Worm (Caenorhabditis elegans) whole organism, mixed stage, embryonic: Measurements from ENCODE around the gene oac-4.

Experiments used
- M03D4.4 ChIP-seq: sonication (generic microtip); optimal IDR thresholded peaks from 2 replicates; lab custom pipeline; 2017; ENCODE audit warnings: mild to moderate bottlenecking, missing genetic modification characterization, missing compliant biosample characterization
- bed-3 ChIP-seq: fragments of 200-800 bp; sonication (Bioruptor generic); optimal IDR thresholded peaks from 3 replicates; lab custom pipeline; 2018; ENCODE audit warnings: mild to moderate bottlenecking, missing genetic modification characterization, moderate library complexity, missing compliant biosample characterization
- blmp-1 ChIP-seq: fragments of 150-350 bp; optimal IDR thresholded peaks from 2 replicates; lab custom pipeline; 2014; ENCODE audit warnings: missing biosample characterization, missing genetic modification characterization
- ceh-39 ChIP-seq: fragments of 150-350 bp; optimal IDR thresholded peaks from 2 replicates; lab custom pipeline; 2014; ENCODE audit warnings: missing biosample characterization, missing genetic modification characterization
- ceh-83 ChIP-seq: fragments of 200-800 bp; sonication (Bioruptor generic); optimal IDR thresholded peaks from 2 replicates; lab custom pipeline; 2018; ENCODE audit warnings: mild to moderate bottlenecking, missing genetic modification characterization, missing compliant biosample characterization
- ces-1 ChIP-seq: fragments of 150-350 bp; optimal IDR thresholded peaks from 2 replicates; lab custom pipeline; 2014; ENCODE audit warnings: missing biosample characterization, missing genetic modification reagents, missing genetic modification characterization
- cnd-1 ChIP-seq: fragments of 200-800 bp; sonication (Bioruptor generic); optimal IDR thresholded peaks from 2 replicates; lab custom pipeline; 2018; ENCODE audit warnings: mild to moderate bottlenecking, missing genetic modification characterization, missing compliant biosample characterization
- elt-1 ChIP-seq: sonication (generic microtip); optimal IDR thresholded peaks from 2 replicates; lab custom pipeline; 2017; ENCODE audit warnings: missing genetic modification characterization, mild to moderate bottlenecking, missing compliant biosample characterization, antibody characterized with exemption, moderate library complexity, borderline replicate concordance; ENCODE audit not compliant: insufficient read depth
- elt-3 ChIP-seq: fragments of 150-350 bp; optimal IDR thresholded peaks from 2 replicates; lab custom pipeline; 2014; ENCODE audit warnings: missing biosample characterization, missing genetic modification characterization
- flh-1 ChIP-seq: fragments of 200-800 bp; sonication (Bioruptor generic); optimal IDR thresholded peaks from 2 replicates; lab custom pipeline; 2018; ENCODE audit warnings: mild to moderate bottlenecking, missing genetic modification characterization, moderate library complexity, missing compliant biosample characterization
- ham-2 ChIP-seq: fragments of 200-800 bp; sonication (Bioruptor generic); optimal IDR thresholded peaks from 2 replicates; lab custom pipeline; 2018; ENCODE audit warnings: mild to moderate bottlenecking, missing genetic modification characterization, missing compliant biosample characterization
- lin-13 ChIP-seq: fragments of 150-350 bp; optimal IDR thresholded peaks from 2 replicates; lab custom pipeline; 2014; ENCODE audit warnings: missing biosample characterization, missing genetic modification characterization
- lin-32 ChIP-seq: fragments of 200-800 bp; sonication (Bioruptor generic); optimal IDR thresholded peaks from 2 replicates; lab custom pipeline; 2018; ENCODE audit warnings: mild to moderate bottlenecking, missing genetic modification characterization, missing compliant biosample characterization
- lsy-2 ChIP-seq: fragments of 150-350 bp; optimal IDR thresholded peaks from 2 replicates; lab custom pipeline; 2014; ENCODE audit warnings: missing biosample characterization, missing genetic modification characterization
- mab-5 ChIP-seq: fragments of 150-350 bp; optimal IDR thresholded peaks from 2 replicates; lab custom pipeline; 2014; ENCODE audit warnings: missing biosample characterization, missing genetic modification characterization
- mep-1 ChIP-seq: fragments of 150-350 bp; optimal IDR thresholded peaks from 2 replicates; lab custom pipeline; 2017; ENCODE audit warnings: missing biosample characterization, missing genetic modification reagents, missing genetic modification characterization, inconsistent platforms
- mls-2 ChIP-seq: sonication (generic microtip); optimal IDR thresholded peaks from 2 replicates; lab custom pipeline; 2016; ENCODE audit warnings: mild to moderate bottlenecking, missing genetic modification characterization, moderate library complexity, missing compliant biosample characterization
- nhr-12 ChIP-seq: fragments of 150-350 bp; optimal IDR thresholded peaks from 2 replicates; lab custom pipeline; 2014; ENCODE audit warnings: missing biosample characterization, missing genetic modification characterization
- nhr-2 ChIP-seq: fragments of 150-350 bp; optimal IDR thresholded peaks from 2 replicates; lab custom pipeline; 2014; ENCODE audit warnings: missing biosample characterization, missing genetic modification characterization
- nhr-237 ChIP-seq: fragments of 150-350 bp; optimal IDR thresholded peaks from 2 replicates; lab custom pipeline; 2014; ENCODE audit warnings: missing biosample characterization, missing genetic modification characterization
- nhr-28 ChIP-seq: fragments of 150-350 bp; optimal IDR thresholded peaks from 2 replicates; lab custom pipeline; 2014; ENCODE audit warnings: missing biosample characterization, missing genetic modification characterization
- nhr-76 ChIP-seq: sonication (generic microtip); optimal IDR thresholded peaks from 2 replicates; lab custom pipeline; 2017; ENCODE audit warnings: missing biosample characterization, missing genetic modification characterization
- pha-4 ChIP-seq: fragments of 150-350 bp; optimal IDR thresholded peaks from 2 replicates; lab custom pipeline; 2018; ENCODE audit warnings: missing biosample characterization, missing genetic modification reagents, missing genetic modification characterization
- sem-2 ChIP-seq: fragments of 200-800 bp; sonication (Bioruptor generic); optimal IDR thresholded peaks from 2 replicates; lab custom pipeline; 2018; ENCODE audit warnings: mild to moderate bottlenecking, missing genetic modification characterization, missing compliant biosample characterization
- snpc-4 ChIP-seq: fragments of 150-350 bp; optimal IDR thresholded peaks from 2 replicates; lab custom pipeline; 2014; ENCODE audit warnings: missing biosample characterization, missing genetic modification characterization
- sptf-1 ChIP-seq: sonication (generic microtip); optimal IDR thresholded peaks from 2 replicates; lab custom pipeline; 2017; ENCODE audit warnings: mild to moderate bottlenecking, missing genetic modification characterization, moderate library complexity, missing compliant biosample characterization
- unc-39 ChIP-seq: fragments of 150-350 bp; optimal IDR thresholded peaks from 2 replicates; lab custom pipeline; 2014; ENCODE audit warnings: missing biosample characterization, missing genetic modification characterization
- unc-62 ChIP-seq: fragments of 150-350 bp; optimal IDR thresholded peaks from 2 replicates; lab custom pipeline; 2014; ENCODE audit warnings: missing biosample characterization, missing genetic modification reagents, missing genetic modification characterization
- zip-8 ChIP-seq: fragments of 150-350 bp; optimal IDR thresholded peaks from 2 replicates; lab custom pipeline; 2014; ENCODE audit warnings: missing biosample characterization, missing genetic modification characterization
- ztf-11 ChIP-seq: fragments of 150-350 bp; optimal IDR thresholded peaks from 2 replicates; lab custom pipeline; 2014; ENCODE audit warnings: missing biosample characterization, missing genetic modification characterization

The oac-4 gene

DNA sequence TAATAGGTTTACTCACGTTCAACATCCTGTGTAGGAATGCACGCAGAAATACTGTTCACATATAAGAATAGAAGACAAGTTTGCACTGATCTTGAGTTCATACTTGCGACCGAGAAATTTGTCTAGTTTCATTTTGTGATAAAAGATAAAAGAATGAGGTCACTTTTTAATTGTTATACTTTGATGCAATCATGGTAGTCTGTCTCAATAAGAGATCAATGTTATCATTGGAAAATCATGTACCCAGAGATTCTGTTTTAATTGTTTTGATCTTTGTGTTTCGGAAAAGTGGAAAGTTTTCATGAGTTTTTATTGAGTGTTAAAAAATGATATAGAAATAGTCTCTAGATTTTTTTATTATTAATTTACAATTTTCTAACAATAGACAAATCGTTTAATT lies 3.4 kb downstream of the oac-4 start, which contains the start of gene F54D10.9:
Gene F54D10.9, minus strand, starts transcription at position 101 of the 400 bp plus-strand sequence.
- TF ChIP-seq lsy-2 (tag; lab: Kevin White, UChicago) (no peak), nhr-28 (tag; lab: Kevin White, UChicago) (no peak), mep-1 (tag; lab: Kevin White, UChicago) (no peak), elt-1 (tag; lab: Kevin White, UChicago) (no peak), ceh-83 (GFP tag; lab: Kevin White, UChicago) (no peak), nhr-12 (tag; lab: Kevin White, UChicago) (no peak), ham-2 (GFP tag; lab: Kevin White, UChicago) (no peak), mls-2 (tag; lab: Kevin White, UChicago) (no peak), pha-4 (tag; lab: Kevin White, UChicago) (no peak), nhr-76 (no peak), blmp-1 (tag; lab: Kevin White, UChicago) (no peak), unc-62 (GFP tag; lab: Kevin White, UChicago) (no peak), sem-2 (GFP tag; lab: Kevin White, UChicago) (no peak), nhr-237 (tag; lab: Kevin White, UChicago) (no peak), lin-32 (GFP tag; lab: Kevin White, UChicago) (no peak), ceh-39 (tag; lab: Kevin White, UChicago) (no peak), elt-3 (tag; lab: Kevin White, UChicago) (no peak), ces-1 (GFP tag; lab: Kevin White, UChicago) (no peak), flh-1 (GFP tag; lab: Kevin White, UChicago) (no peak)

- no peak for TF ChIP-seq nhr-76
- TF ChIP-seq nhr-12 (tag; lab: Kevin White, UChicago) = no peak
- no peak for TF ChIP-seq blmp-1 (tag; lab: Kevin White, UChicago)
- no peak for TF ChIP-seq ztf-11
- TF ChIP-seq ceh-83 (GFP tag; lab: Kevin White, UChicago) = no peak
- no peak for TF ChIP-seq elt-1 (tag; lab: Kevin White, UChicago)
- no peak for TF ChIP-seq lsy-2 (tag; lab: Kevin White, UChicago)
- TF ChIP-seq ham-2 (GFP tag; lab: Kevin White, UChicago) = no peak
- TF ChIP-seq mep-1 (tag; lab: Kevin White, UChicago) = no peak
- no peak for TF ChIP-seq elt-3 (tag; lab: Kevin White, UChicago)
- no peak for TF ChIP-seq cnd-1 (tag; lab: Kevin White, UChicago)
- TF ChIP-seq lin-13 (tag; lab: Kevin White, UChicago) = no peak
- TF ChIP-seq M03D4.4 (tag; lab: Kevin White, UChicago) = no peak
- no peak for TF ChIP-seq ceh-39 (tag; lab: Kevin White, UChicago)
- no peak for TF ChIP-seq nhr-28 (tag; lab: Kevin White, UChicago)
- TF ChIP-seq mls-2 (tag; lab: Kevin White, UChicago) = no peak
- TF ChIP-seq snpc-4 (tag; lab: Kevin White, UChicago) = no peak
Observed at ce11 chrII:3829623-3830022, 6.2 kb downstream of the oac-4 start.

DNA sequence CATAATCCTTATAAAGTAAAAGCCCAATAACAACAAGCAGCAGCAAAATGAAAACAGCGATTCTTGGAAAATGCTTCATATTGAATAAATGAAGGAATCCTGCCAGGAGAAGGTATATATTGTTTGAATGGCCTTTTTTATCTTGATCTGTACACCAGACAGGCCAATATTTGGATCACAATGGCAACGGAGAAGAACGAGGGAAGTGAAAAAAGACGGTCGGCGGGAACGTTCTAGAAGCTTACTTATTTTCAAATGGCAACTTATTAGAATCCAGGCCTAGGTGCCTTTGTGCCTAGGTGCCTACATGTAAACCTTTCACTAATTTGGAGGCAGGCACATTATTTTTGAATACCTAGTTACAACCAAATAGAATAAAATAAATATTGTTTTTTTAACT lies 8.0 kb downstream of the oac-4 start, which contains the start of gene F54D10.8:
Gene F54D10.8, minus strand, starts transcription at position 101 of the 400 bp plus-strand sequence.
- TF ChIP-seq nhr-2 (tag; lab: Kevin White, UChicago) = no peak
- TF ChIP-seq lin-13 (tag; lab: Kevin White, UChicago) = no peak
- TF ChIP-seq sem-2 (GFP tag; lab: Kevin White, UChicago) = no peak
- TF ChIP-seq mls-2 (tag; lab: Kevin White, UChicago) = no peak
- no peak for TF ChIP-seq flh-1 (GFP tag; lab: Kevin White, UChicago)
- no peak for TF ChIP-seq sptf-1 (tag; lab: Kevin White, UChicago)
- TF ChIP-seq mab-5 = no peak
- no peak for TF ChIP-seq nhr-76
- no peak for TF ChIP-seq zip-8 (tag; lab: Kevin White, UChicago)
- TF ChIP-seq lin-32 (GFP tag; lab: Kevin White, UChicago) = no peak
- no peak for TF ChIP-seq unc-39
- TF ChIP-seq ceh-83 (GFP tag; lab: Kevin White, UChicago) = no peak
- TF ChIP-seq M03D4.4 (tag; lab: Kevin White, UChicago) = no peak
- TF ChIP-seq unc-62 (GFP tag; lab: Kevin White, UChicago) = no peak
- TF ChIP-seq snpc-4 (tag; lab: Kevin White, UChicago) = no peak
- no peak for TF ChIP-seq bed-3
- no peak for TF ChIP-seq nhr-28 (tag; lab: Kevin White, UChicago)
- no peak for TF ChIP-seq ham-2 (GFP tag; lab: Kevin White, UChicago)

ce11 chrII:3823855-3824254 lies 12.0 kb downstream of the oac-4 start, which contains the start of gene skr-15:
TSS of gene skr-15 (plus strand) at chrII:3824155.
- no peak for TF ChIP-seq pha-4 (tag; lab: Kevin White, UChicago)
- no peak for TF ChIP-seq mab-5
